Worm (Caenorhabditis elegans) whole organism, mixed stage, embryonic: Measurements from ENCODE around the gene nas-21.
"Not testable (repeated sequence)": the region's sequence is repeated elsewhere in the genome, so short reads cannot be mapped to it uniquely, and the experiment has no call there.

Source experiments
- ces-1 ChIP-seq: fragments of 150-350 bp; optimal IDR thresholded peaks from 2 replicates; lab custom pipeline; 2014; ENCODE audit warnings: missing biosample characterization, missing genetic modification reagents, missing genetic modification characterization
- elt-3 ChIP-seq: fragments of 150-350 bp; optimal IDR thresholded peaks from 2 replicates; lab custom pipeline; 2014; ENCODE audit warnings: missing biosample characterization, missing genetic modification characterization
- flh-1 ChIP-seq: fragments of 200-800 bp; sonication (Bioruptor generic); optimal IDR thresholded peaks from 2 replicates; lab custom pipeline; 2018; ENCODE audit warnings: mild to moderate bottlenecking, missing genetic modification characterization, moderate library complexity, missing compliant biosample characterization
- hlh-1 ChIP-seq: fragments of 150-350 bp; optimal IDR thresholded peaks from 2 replicates; lab custom pipeline; 2014; ENCODE audit warnings: missing biosample characterization, missing genetic modification reagents, missing genetic modification characterization
- mab-5 ChIP-seq: fragments of 150-350 bp; optimal IDR thresholded peaks from 2 replicates; lab custom pipeline; 2014; ENCODE audit warnings: missing biosample characterization, missing genetic modification characterization
- nhr-237 ChIP-seq: fragments of 150-350 bp; optimal IDR thresholded peaks from 2 replicates; lab custom pipeline; 2014; ENCODE audit warnings: missing biosample characterization, missing genetic modification characterization
- nhr-28 ChIP-seq: fragments of 150-350 bp; optimal IDR thresholded peaks from 2 replicates; lab custom pipeline; 2014; ENCODE audit warnings: missing biosample characterization, missing genetic modification characterization
- nhr-76 ChIP-seq: sonication (generic microtip); optimal IDR thresholded peaks from 2 replicates; lab custom pipeline; 2017; ENCODE audit warnings: missing biosample characterization, missing genetic modification characterization
- pha-4 ChIP-seq: fragments of 150-350 bp; optimal IDR thresholded peaks from 2 replicates; lab custom pipeline; 2018; ENCODE audit warnings: missing biosample characterization, missing genetic modification reagents, missing genetic modification characterization
- snpc-4 ChIP-seq: fragments of 150-350 bp; optimal IDR thresholded peaks from 2 replicates; lab custom pipeline; 2014; ENCODE audit warnings: missing biosample characterization, missing genetic modification characterization
- unc-62 ChIP-seq: fragments of 150-350 bp; optimal IDR thresholded peaks from 2 replicates; lab custom pipeline; 2014; ENCODE audit warnings: missing biosample characterization, missing genetic modification reagents, missing genetic modification characterization

ce11 chrV:11504853-11505397 lies 32.6 kb downstream of the nas-21 start, which contains the start of the genes C55A6.1 and C55A6.10:
- not testable (repeated sequence) for TF ChIP-seq flh-1 (GFP tag; lab: Kevin White, UChicago); nhr-76 (tag; lab: Kevin White, UChicago); nhr-28 (tag; lab: Kevin White, UChicago); elt-3 (tag; lab: Kevin White, UChicago); snpc-4 (tag; lab: Kevin White, UChicago); pha-4; unc-62; mab-5 (tag; lab: Kevin White, UChicago)
- TF ChIP-seq hlh-1 (tag; lab: Kevin White, UChicago) (peak; percentile 1), ces-1 (GFP tag; lab: Kevin White, UChicago) (peak; percentile 68), nhr-237 (peak; percentile 10)
